Worm (Caenorhabditis elegans) whole organism, L4 larva: Measurements from ENCODE around the gene ZK287.1.

Experiments used
- D1046.2 ChIP-seq: fragments of 200-800 bp; sonication (Bioruptor generic); IDR thresholded peaks from 2 replicates; pipeline ENCODE4 v1.3.6; 2022; ENCODE audit warnings: missing genetic modification characterization, missing compliant biosample characterization
- ZK546.5 ChIP-seq, 2 experiments: sonication (generic microtip); optimal IDR thresholded peaks; 2 replicates each; lab custom pipeline; 2017; ENCODE audit warnings: missing biosample characterization in 2 of 2, missing genetic modification characterization in 2 of 2
- lsy-2 ChIP-seq, 2 experiments: fragments of 150-350 bp in 1 of 2; sonication (generic microtip) in 1 of 2; optimal IDR thresholded peaks; 2 replicates each; lab custom pipeline; 2014 to 2017; ENCODE audit warnings: missing biosample characterization in 2 of 2, missing genetic modification characterization in 2 of 2
- nhr-11 ChIP-seq: fragments of 150-350 bp; optimal IDR thresholded peaks from 2 replicates; lab custom pipeline; 2014; ENCODE audit warnings: missing biosample characterization, missing genetic modification characterization
- pha-4 ChIP-seq, 2 experiments: fragments of 150-350 bp in 1 of 2; fragments of 200-800 bp in 1 of 2; sonication (Bioruptor generic) in 1 of 2; IDR thresholded peaks in 1 of 2; optimal IDR thresholded peaks in 1 of 2; 2 replicates each; pipeline versions ENCODE4 v1.3.6 to Lab custom; 2014 to 2022; ENCODE audit warnings: missing genetic modification characterization in 2 of 2, missing genetic modification reagents in 2 of 2, missing biosample characterization in 1 of 2, missing compliant biosample characterization in 1 of 2
- unc-62 ChIP-seq, 3 experiments: fragments of 150-350 bp in 1 of 3; sonication (generic microtip); optimal IDR thresholded peaks in 2 of 3; peaks in 1 of 3; 1 replicate in 1 of 3; 2 replicates in 2 of 3; lab custom pipeline; 2014 to 2017; ENCODE audit warnings: missing biosample characterization in 3 of 3, missing genetic modification characterization in 3 of 3, missing genetic modification reagents in 3 of 3, missing genotype in 1 of 3

ce11 chrV:9716397-9716796 is 49.9 kb downstream of the ZK287.1 start, which contains the start of gene str-188:
- TF ChIP-seq D1046.2 (GFP tag; lab: Robert Waterston, UW) (no peak), ZK546.5 (tag; optimal IDR thresholded peaks at IDR 0.05; lab: Kevin White, UChicago) (no peak), unc-62 (GFP tag; optimal IDR thresholded peaks at IDR 0.05 in 1 of 2; lab: Kevin White, UChicago) (no peak), unc-62 (tag; optimal IDR thresholded peaks at IDR 0.05; lab: Kevin White, UChicago) (no peak), nhr-11 (tag; lab: Kevin White, UChicago) (no peak), lsy-2 (tag; optimal IDR thresholded peaks at IDR 0.05; lab: Kevin White, UChicago) (no peak), pha-4 (GFP tag; IDR thresholded peaks at IDR 0.05; lab: Robert Waterston, UW) (no peak), pha-4 (tag; optimal IDR thresholded peaks at IDR 0.05; lab: Kevin White, UChicago) (no peak)
